Fruit fly (Drosophila melanogaster) whole organism, prepupa: Measurements from ENCODE around the gene CG33309.
A peak's percentile ranks its signal among the peaks of the same experiment; 100 is the strongest.

Source experiments
- Blimp-1 ChIP-seq: fragments of 200-800 bp; sonication (Bioruptor generic); optimal IDR thresholded peaks from 3 replicates; lab custom pipeline; 2017; ENCODE audit warnings: missing biosample characterization, missing genetic modification characterization, mild to moderate bottlenecking, moderate library complexity, missing genetic modification reagents
- CG10631 ChIP-seq: fragments of 200-800 bp; sonication (Bioruptor generic); optimal IDR thresholded peaks from 2 replicates; lab custom pipeline; 2016; ENCODE audit warnings: missing biosample characterization, missing genetic modification characterization
- CG11294 ChIP-seq: fragments of 200-800 bp; sonication (Bioruptor generic); IDR thresholded peaks from 2 replicates; pipeline ENCODE4 v1.3.6; 2022; ENCODE audit warnings: missing biosample characterization, missing genetic modification characterization
- CG11762 ChIP-seq: fragments of 200-800 bp; sonication (Bioruptor generic); optimal IDR thresholded peaks from 3 replicates; lab custom pipeline; 2016; ENCODE audit warnings: missing biosample characterization, missing genetic modification characterization; ENCODE audit not compliant: insufficient read depth
- CG16779 ChIP-seq: fragments of 200-800 bp; sonication (Bioruptor generic); optimal IDR thresholded peaks from 3 replicates; lab custom pipeline; 2017; ENCODE audit warnings: missing biosample characterization, mild to moderate bottlenecking, missing genetic modification characterization
- CG31627 ChIP-seq: fragments of 200-800 bp; sonication (Bioruptor generic); optimal IDR thresholded peaks from 3 replicates; lab custom pipeline; 2016; ENCODE audit warnings: missing biosample characterization, missing genetic modification characterization
- CG32006 ChIP-seq: fragments of 200-800 bp; sonication (Bioruptor generic); optimal IDR thresholded peaks from 3 replicates; lab custom pipeline; 2017; ENCODE audit warnings: missing biosample characterization, mild to moderate bottlenecking, missing genetic modification characterization
- CG34406 ChIP-seq: fragments of 200-800 bp; sonication (Bioruptor generic); optimal IDR thresholded peaks from 3 replicates; lab custom pipeline; 2016; ENCODE audit warnings: missing biosample characterization, missing genetic modification characterization
- CG6163 ChIP-seq: fragments of 200-800 bp; sonication (Bioruptor generic); IDR thresholded peaks from 3 replicates; pipeline ENCODE4 v1.3.6; 2022; ENCODE audit warnings: missing biosample characterization, missing genetic modification characterization
- CG6276 ChIP-seq: fragments of 200-800 bp; sonication (Bioruptor generic); optimal IDR thresholded peaks from 2 replicates; lab custom pipeline; 2017; ENCODE audit warnings: missing biosample characterization, mild to moderate bottlenecking, missing genetic modification characterization
- CG6808 ChIP-seq: fragments of 200-800 bp; sonication (Bioruptor generic); optimal IDR thresholded peaks from 3 replicates; lab custom pipeline; 2017; ENCODE audit warnings: missing biosample characterization, missing genetic modification characterization, mild to moderate bottlenecking, moderate library complexity, missing genetic modification reagents
- CG8119 ChIP-seq: fragments of 200-800 bp; sonication (Bioruptor generic); IDR thresholded peaks from 3 replicates; pipeline ENCODE4 v1.3.6; 2022; ENCODE audit warnings: missing biosample characterization, missing genetic modification characterization
- CG8319 ChIP-seq: fragments of 200-800 bp; sonication (Bioruptor generic); optimal IDR thresholded peaks from 3 replicates; lab custom pipeline; 2016; ENCODE audit warnings: missing biosample characterization, missing genetic modification characterization
- CG8632 ChIP-seq: fragments of 200-800 bp; sonication (Bioruptor generic); optimal IDR thresholded peaks from 3 replicates; lab custom pipeline; 2016; ENCODE audit warnings: missing biosample characterization, missing genetic modification characterization
- CG9139 ChIP-seq: fragments of 200-800 bp; sonication (Bioruptor generic); optimal IDR thresholded peaks from 3 replicates; lab custom pipeline; 2017; ENCODE audit warnings: missing biosample characterization, mild to moderate bottlenecking, missing genetic modification characterization
- Eip75B ChIP-seq: fragments of 200-800 bp; sonication (Bioruptor generic); optimal IDR thresholded peaks from 3 replicates; lab custom pipeline; 2016; ENCODE audit warnings: missing biosample characterization, missing genetic modification characterization
- Eip78C ChIP-seq: fragments of 200-800 bp; sonication (Bioruptor generic); peaks from one replicate; lab custom pipeline; 2016; ENCODE audit warnings: missing biosample characterization, missing genetic modification characterization
- Ets96B ChIP-seq: fragments of 200-800 bp; optimal IDR thresholded peaks from 2 replicates; lab custom pipeline; 2019; ENCODE audit warnings: missing biosample characterization, mild to moderate bottlenecking, missing genetic modification characterization, moderate library complexity
- Gug ChIP-seq: fragments of 200-800 bp; sonication (Bioruptor generic); IDR thresholded peaks from 2 replicates; pipeline ENCODE4 v1.3.6; 2022; ENCODE audit warnings: missing biosample characterization, missing genetic modification characterization
- Hr38 ChIP-seq: sonication (Bioruptor generic); optimal IDR thresholded peaks from 2 replicates; lab custom pipeline; 2016; ENCODE audit warnings: missing biosample characterization, missing genetic modification characterization
- Hr4 ChIP-seq: fragments of 200-800 bp; sonication (Bioruptor generic); optimal IDR thresholded peaks from 3 replicates; lab custom pipeline; 2016; ENCODE audit warnings: missing biosample characterization, missing genetic modification characterization
- Met ChIP-seq: fragments of 200-800 bp; sonication (Bioruptor generic); optimal IDR thresholded peaks from 3 replicates; lab custom pipeline; 2016; ENCODE audit warnings: missing biosample characterization, missing genetic modification characterization
- Smox ChIP-seq: fragments of 200-800 bp; sonication (Bioruptor generic); optimal IDR thresholded peaks from 3 replicates; lab custom pipeline; 2016; ENCODE audit warnings: missing biosample characterization, missing genetic modification characterization
- Sox102F ChIP-seq: fragments of 200-800 bp; sonication (Bioruptor generic); optimal IDR thresholded peaks from 2 replicates; lab custom pipeline; 2016; ENCODE audit warnings: missing biosample characterization, mild to moderate bottlenecking, missing genetic modification characterization
- Sox14 ChIP-seq: fragments of 200-800 bp; sonication (Bioruptor generic); optimal IDR thresholded peaks from 3 replicates; lab custom pipeline; 2016; ENCODE audit warnings: missing biosample characterization, missing genetic modification characterization
- Sox15 ChIP-seq: fragments of 200-800 bp; sonication (Bioruptor generic); optimal IDR thresholded peaks from 3 replicates; lab custom pipeline; 2016; ENCODE audit warnings: missing biosample characterization, missing genetic modification characterization
- achi ChIP-seq: fragments of 200-800 bp; sonication (Bioruptor generic); optimal IDR thresholded peaks from 3 replicates; lab custom pipeline; 2016; ENCODE audit warnings: missing biosample characterization, missing genetic modification characterization
- cyc ChIP-seq: fragments of 200-800 bp; sonication (Bioruptor generic); optimal IDR thresholded peaks from 3 replicates; lab custom pipeline; 2016; ENCODE audit warnings: missing biosample characterization, missing genetic modification characterization
- dsx ChIP-seq: fragments of 200-800 bp; optimal IDR thresholded peaks from 3 replicates; lab custom pipeline; 2019; ENCODE audit warnings: missing biosample characterization, mild to moderate bottlenecking, missing genetic modification characterization, moderate library complexity; ENCODE audit not compliant: poor library complexity, severe bottlenecking
- esn ChIP-seq: fragments of 200-800 bp; sonication (Bioruptor generic); optimal IDR thresholded peaks from 2 replicates; lab custom pipeline; 2016; ENCODE audit warnings: missing biosample characterization, mild to moderate bottlenecking, missing genetic modification characterization, moderate library complexity
- fd59A ChIP-seq: fragments of 200-800 bp; sonication (Bioruptor generic); optimal IDR thresholded peaks from 2 replicates; lab custom pipeline; 2017; ENCODE audit warnings: missing biosample characterization, mild to moderate bottlenecking, missing genetic modification characterization, missing genetic modification reagents
- fkh ChIP-seq: fragments of 200-800 bp; sonication (Bioruptor generic); optimal IDR thresholded peaks from 3 replicates; lab custom pipeline; 2017; ENCODE audit warnings: missing biosample characterization, mild to moderate bottlenecking, missing genetic modification characterization, moderate library complexity
- lz ChIP-seq: fragments of 200-800 bp; sonication (Bioruptor generic); optimal IDR thresholded peaks from 3 replicates; lab custom pipeline; 2016; ENCODE audit warnings: missing biosample characterization, missing genetic modification characterization
- pdm3 ChIP-seq: fragments of 200-800 bp; sonication (Bioruptor generic); optimal IDR thresholded peaks from 3 replicates; lab custom pipeline; 2016; ENCODE audit warnings: missing biosample characterization, missing genetic modification characterization
- salr ChIP-seq, 2 experiments: fragments of 200-800 bp; sonication (Bioruptor generic); optimal IDR thresholded peaks; 3 replicates each; lab custom pipeline; 2016 to 2018; ENCODE audit warnings: missing biosample characterization in 2 of 2, missing genetic modification characterization in 2 of 2, mild to moderate bottlenecking in 1 of 2
- spab ChIP-seq: fragments of 200-800 bp; sonication (Bioruptor generic); optimal IDR thresholded peaks from 2 replicates; lab custom pipeline; 2017; ENCODE audit warnings: missing biosample characterization, mild to moderate bottlenecking, missing genetic modification characterization, missing genetic modification reagents
- svp ChIP-seq: fragments of 200-800 bp; sonication (Bioruptor generic); peaks from one replicate; lab custom pipeline; 2016; ENCODE audit warnings: missing biosample characterization, missing genetic modification characterization
- topi ChIP-seq: fragments of 200-800 bp; sonication (Bioruptor generic); optimal IDR thresholded peaks from 3 replicates; lab custom pipeline; 2016; ENCODE audit warnings: missing biosample characterization, missing genetic modification characterization
- vri ChIP-seq: fragments of 200-800 bp; sonication (Bioruptor generic); optimal IDR thresholded peaks from 3 replicates; lab custom pipeline; 2016; ENCODE audit warnings: missing biosample characterization, mild to moderate bottlenecking, missing genetic modification characterization

Gene CG33309

DNA sequence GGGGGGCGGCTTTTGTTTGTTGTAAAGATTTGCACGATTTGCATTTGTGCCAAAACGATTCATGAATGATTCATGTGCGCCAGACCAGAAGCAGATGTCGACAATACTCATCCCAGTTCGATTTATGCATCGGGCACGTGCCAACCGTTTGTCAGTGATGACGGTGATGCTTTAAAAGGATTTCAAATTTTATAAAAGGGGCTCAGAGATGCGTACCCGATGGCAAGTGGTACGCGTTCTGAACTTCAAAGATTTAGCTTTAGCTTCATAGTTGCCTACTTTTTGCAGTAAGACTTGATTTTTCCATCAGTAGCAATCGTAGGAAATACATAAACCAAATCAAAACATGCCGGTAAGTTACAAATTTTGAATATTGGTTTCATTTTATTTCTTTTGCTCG lies at the start of gene CG33309:
CG33309 (plus strand) TSS at position 301 of the 400 bp plus-strand sequence.
- no peak for TF ChIP-seq Sox14
- TF ChIP-seq svp (GFP tag; lab: Kevin White, UChicago): no peak
- no peak for TF ChIP-seq CG6163 (GFP tag; lab: Robert Waterston, UW)
- no peak for TF ChIP-seq cyc (GFP tag; lab: Kevin White, UChicago)
- no peak for TF ChIP-seq CG34406 (GFP tag; lab: Kevin White, UChicago)
- TF ChIP-seq CG31627 (GFP tag; lab: Kevin White, UChicago): no peak
- TF ChIP-seq Gug: no peak
- no peak for TF ChIP-seq Sox15 (GFP tag; lab: Kevin White, UChicago)
- no peak for TF ChIP-seq Met (GFP tag; lab: Kevin White, UChicago)
- no peak for TF ChIP-seq salr (GFP tag; optimal IDR thresholded peaks at IDR 0.05; lab: Kevin White, UChicago)
- no peak for TF ChIP-seq lz
- TF ChIP-seq Hr4: no peak
- TF ChIP-seq fd59A: no peak
- TF ChIP-seq CG16779: no peak
- no peak for TF ChIP-seq CG32006 (GFP tag; lab: Kevin White, UChicago)
- no peak for TF ChIP-seq Eip78C (GFP tag; lab: Kevin White, UChicago)

DNA sequence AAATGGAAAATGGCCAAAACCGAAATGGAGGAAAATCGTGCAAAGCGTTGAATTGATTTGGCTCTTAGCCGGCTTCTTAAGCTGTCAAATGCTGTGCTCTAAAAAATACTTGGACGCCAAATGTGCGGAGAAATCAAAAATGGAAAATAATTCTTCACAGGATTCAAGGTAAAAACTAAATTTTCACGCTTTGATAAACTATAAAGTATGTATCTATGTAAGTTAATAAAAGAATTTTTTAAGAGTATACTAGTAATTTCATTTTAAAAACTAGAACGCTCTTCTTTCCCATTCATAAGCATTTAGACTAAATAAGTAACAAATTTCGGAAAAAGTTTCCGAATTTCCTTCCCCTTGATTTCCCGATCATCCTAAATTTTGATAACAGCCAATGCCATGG lies 48.1 kb upstream of the CG33309 start, which contains the start of gene CSN1a:
CSN1a (plus strand) TSS at position 301 of the 400 bp plus-strand sequence.
- TF ChIP-seq CG10631 (no peak), CG8119 (GFP tag; lab: Robert Waterston, UW) (no peak)

DNA sequence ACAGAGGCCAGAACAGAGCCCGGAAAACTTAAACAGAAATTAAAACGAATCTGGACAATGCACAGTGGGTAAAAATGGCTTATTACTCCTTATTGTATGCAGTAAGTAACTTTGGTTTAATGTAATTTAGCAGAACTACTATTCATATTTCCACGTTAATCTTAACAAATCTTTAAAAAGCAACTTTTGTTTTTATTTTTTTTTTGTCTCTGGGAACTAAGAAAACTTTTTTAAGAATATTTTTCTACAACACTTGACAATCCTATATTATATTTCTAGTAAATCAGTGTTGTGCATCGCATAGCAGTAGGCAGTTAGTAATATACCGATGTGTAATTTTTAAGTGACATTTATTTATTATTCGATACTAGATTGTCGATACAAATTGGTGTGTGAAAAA lies 45.0 kb upstream of the CG33309 start, which contains the start of gene CG4701:
CG4701 (plus strand) TSS at position 301 of the 400 bp plus-strand sequence.
- TF ChIP-seq fkh (GFP tag; lab: Kevin White, UChicago) (no peak), CG6276 (GFP tag; lab: Kevin White, UChicago) (no peak), CG8119 (GFP tag; lab: Robert Waterston, UW) (no peak), CG34406 (GFP tag; lab: Kevin White, UChicago) (no peak), vri (GFP tag; lab: Kevin White, UChicago) (no peak), spab (GFP tag; lab: Kevin White, UChicago) (no peak), Eip75B (GFP tag; lab: Kevin White, UChicago) (no peak), Blimp-1 (no peak), dsx (GFP tag; lab: Kevin White, UChicago) (no peak), Sox102F (GFP tag; lab: Kevin White, UChicago) (no peak), pdm3 (no peak), fd59A (no peak), CG8632 (GFP tag; lab: Kevin White, UChicago) (no peak), Ets96B (tag; lab: Kevin White, UChicago) (no peak), Eip78C (GFP tag; lab: Kevin White, UChicago) (no peak), topi (no peak), CG6808 (GFP tag; lab: Kevin White, UChicago) (no peak), CG11294 (no peak), salr (GFP tag; optimal IDR thresholded peaks at IDR 0.05; lab: Kevin White, UChicago) (no peak)
- TF ChIP-seq, all 60 proteins: peak for 0

DNA sequence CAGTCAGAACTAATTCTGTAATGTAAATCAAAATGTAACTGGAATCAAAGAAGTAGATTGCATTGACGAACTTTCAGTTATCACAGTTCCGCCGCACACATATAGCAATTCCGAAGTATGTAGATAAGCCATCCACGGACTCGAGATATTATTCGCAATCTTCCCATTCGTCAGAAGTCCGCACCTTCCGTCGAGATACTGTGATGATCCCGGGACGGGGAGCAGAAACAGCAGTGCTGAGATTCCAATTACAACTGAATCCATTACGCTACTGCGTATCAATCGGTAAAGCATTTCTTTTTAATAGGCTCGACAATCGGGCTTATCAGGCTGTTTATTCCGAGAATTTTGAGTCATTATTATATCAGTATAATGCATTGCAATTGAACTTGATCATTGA lies 35.8 kb upstream of the CG33309 start, which contains the start of gene CG4650:
CG4650 (minus strand) TSS at position 269 of the 400 bp plus-strand sequence.
- TF ChIP-seq Eip78C (GFP tag; lab: Kevin White, UChicago) (peak; percentile 36), CG11762 (GFP tag; lab: Kevin White, UChicago) (no peak), esn (no peak), achi (GFP tag; lab: Kevin White, UChicago) (no peak), CG16779 (no peak), topi (no peak), CG8319 (GFP tag; lab: Kevin White, UChicago) (no peak), svp (GFP tag; lab: Kevin White, UChicago) (peak; percentile 92), CG8632 (GFP tag; lab: Kevin White, UChicago) (no peak), CG6163 (GFP tag; lab: Robert Waterston, UW) (no peak), Smox (GFP tag; lab: Kevin White, UChicago) (no peak), Hr38 (no peak), salr (GFP tag; optimal IDR thresholded peaks at IDR 0.05; lab: Kevin White, UChicago) (no peak), CG9139 (GFP tag; lab: Kevin White, UChicago) (no peak)
